Worm (Caenorhabditis elegans) whole organism, late embryonic: ENCODE results near the gene C18D1.2.

ENCODE experiments used
- C08G9.2 ChIP-seq: sonication (generic microtip); optimal IDR thresholded peaks from 2 replicates; lab custom pipeline; 2016; ENCODE audit warnings: mild to moderate bottlenecking, missing genetic modification characterization, moderate library complexity, missing compliant biosample characterization
- K02D7.2 ChIP-seq: sonication (generic microtip); optimal IDR thresholded peaks from 2 replicates; lab custom pipeline; 2017; ENCODE audit warnings: mild to moderate bottlenecking, missing genetic modification characterization, missing compliant biosample characterization
- K09A11.1 ChIP-seq: sonication (generic microtip); optimal IDR thresholded peaks from 2 replicates; lab custom pipeline; 2017; ENCODE audit warnings: antibody characterized with exemption, mild to moderate bottlenecking, missing genetic modification characterization, missing compliant biosample characterization; ENCODE audit not compliant: insufficient read depth
- Y22D7AL.16 ChIP-seq: sonication (generic microtip); optimal IDR thresholded peaks from 2 replicates; lab custom pipeline; 2016; ENCODE audit warnings: missing genetic modification characterization, missing compliant biosample characterization
- ahr-1 ChIP-seq: sonication (generic microtip); optimal IDR thresholded peaks from 2 replicates; lab custom pipeline; 2016; ENCODE audit warnings: missing genetic modification characterization, missing compliant biosample characterization
- ama-1 ChIP-seq: fragments of 150-350 bp; optimal IDR thresholded peaks from 2 replicates; lab custom pipeline; 2014
- ceh-14 ChIP-seq: sonication (generic microtip); optimal IDR thresholded peaks from 2 replicates; lab custom pipeline; 2016; ENCODE audit warnings: missing genotype, missing genetic modification characterization, missing compliant biosample characterization
- ceh-19 ChIP-seq: fragments of 200-800 bp; sonication (Bioruptor generic); optimal IDR thresholded peaks from 2 replicates; lab custom pipeline; 2018; ENCODE audit warnings: mild to moderate bottlenecking, missing genetic modification characterization, missing compliant biosample characterization
- ceh-31 ChIP-seq: sonication (generic microtip); optimal IDR thresholded peaks from 2 replicates; lab custom pipeline; 2016; ENCODE audit warnings: missing genetic modification characterization, missing compliant biosample characterization
- ceh-45 ChIP-seq: fragments of 200-800 bp; sonication (Bioruptor generic); IDR thresholded peaks from 2 replicates; pipeline ENCODE4 v1.3.6; 2022; ENCODE audit warnings: missing genetic modification reagents, missing genetic modification characterization, missing compliant biosample characterization
- dve-1 ChIP-seq: sonication (generic microtip); optimal IDR thresholded peaks from 2 replicates; lab custom pipeline; 2017; ENCODE audit warnings: antibody characterized with exemption, mild to moderate bottlenecking, missing genetic modification characterization, missing compliant biosample characterization
- elt-4 ChIP-seq: sonication (generic microtip); optimal IDR thresholded peaks from 2 replicates; lab custom pipeline; 2016; ENCODE audit warnings: missing genetic modification characterization, missing compliant biosample characterization
- eyg-1 ChIP-seq: sonication (generic microtip); optimal IDR thresholded peaks from 2 replicates; lab custom pipeline; 2016; ENCODE audit warnings: missing genotype, missing genetic modification characterization, missing compliant biosample characterization
- fax-1 ChIP-seq: sonication (generic microtip); optimal IDR thresholded peaks from 2 replicates; lab custom pipeline; 2016; ENCODE audit warnings: missing genotype, missing genetic modification characterization, missing compliant biosample characterization
- fkh-6 ChIP-seq: sonication (generic microtip); optimal IDR thresholded peaks from 2 replicates; lab custom pipeline; 2016; ENCODE audit warnings: missing genetic modification characterization, missing compliant biosample characterization
- hlh-30 ChIP-seq: sonication (generic microtip); optimal IDR thresholded peaks from 2 replicates; lab custom pipeline; 2017; ENCODE audit warnings: antibody characterized with exemption, missing genetic modification characterization, missing compliant biosample characterization; ENCODE audit not compliant: insufficient read depth
- hlh-8 ChIP-seq: sonication (generic microtip); optimal IDR thresholded peaks from 2 replicates; lab custom pipeline; 2016; ENCODE audit warnings: missing genotype, missing genetic modification characterization, missing compliant biosample characterization
- lin-11 ChIP-seq: fragments of 200-800 bp; sonication (Bioruptor generic); optimal IDR thresholded peaks from 2 replicates; lab custom pipeline; 2018; ENCODE audit warnings: mild to moderate bottlenecking, missing genetic modification characterization, missing compliant biosample characterization
- madf-2 ChIP-seq: sonication (generic microtip); optimal IDR thresholded peaks from 2 replicates; lab custom pipeline; 2017; ENCODE audit warnings: missing genetic modification characterization, missing compliant biosample characterization
- mec-3 ChIP-seq: sonication (generic microtip); optimal IDR thresholded peaks from 2 replicates; lab custom pipeline; 2016; ENCODE audit warnings: borderline replicate concordance, missing genetic modification characterization, missing compliant biosample characterization
- nfya-1 ChIP-seq: sonication (generic microtip); optimal IDR thresholded peaks from 2 replicates; lab custom pipeline; 2017; ENCODE audit warnings: missing genetic modification characterization, mild to moderate bottlenecking, missing compliant biosample characterization, antibody characterized with exemption, moderate library complexity
- npax-4 ChIP-seq: sonication (generic microtip); optimal IDR thresholded peaks from 2 replicates; lab custom pipeline; 2016; ENCODE audit warnings: missing genetic modification characterization, missing compliant biosample characterization
- pag-3 ChIP-seq: sonication (generic microtip); optimal IDR thresholded peaks from 2 replicates; lab custom pipeline; 2016; ENCODE audit warnings: missing compliant biosample characterization, missing genetic modification characterization, borderline replicate concordance
- pha-2 ChIP-seq: sonication (generic microtip); optimal IDR thresholded peaks from 2 replicates; lab custom pipeline; 2017; ENCODE audit warnings: mild to moderate bottlenecking, missing genetic modification characterization, missing compliant biosample characterization
- pha-4 ChIP-seq: fragments of 150-350 bp; optimal IDR thresholded peaks from 2 replicates; lab custom pipeline; 2018; ENCODE audit warnings: missing biosample characterization, missing genetic modification reagents, missing genetic modification characterization
- pqm-1 ChIP-seq: sonication (generic microtip); optimal IDR thresholded peaks from 2 replicates; lab custom pipeline; 2016; ENCODE audit warnings: missing genetic modification characterization, missing compliant biosample characterization
- pros-1 ChIP-seq: fragments of 150-350 bp; optimal IDR thresholded peaks from 2 replicates; lab custom pipeline; 2014; ENCODE audit warnings: missing biosample characterization, missing genetic modification reagents, missing genetic modification characterization
- sdc-2 ChIP-seq: sonication (generic microtip); optimal IDR thresholded peaks from 2 replicates; lab custom pipeline; 2016; ENCODE audit warnings: missing genotype, missing genetic modification characterization, missing compliant biosample characterization
- sox-4 ChIP-seq: sonication (generic microtip); optimal IDR thresholded peaks from 2 replicates; lab custom pipeline; 2017; ENCODE audit warnings: mild to moderate bottlenecking, missing genetic modification characterization, inconsistent platforms, missing compliant biosample characterization
- unc-42 ChIP-seq: sonication (generic microtip); optimal IDR thresholded peaks from 2 replicates; lab custom pipeline; 2016; ENCODE audit warnings: missing genotype, missing genetic modification characterization, missing compliant biosample characterization
- unc-55 ChIP-seq: sonication (generic microtip); optimal IDR thresholded peaks from 2 replicates; lab custom pipeline; 2017; ENCODE audit warnings: missing biosample characterization, missing genetic modification reagents, missing genetic modification characterization

C18D1.2 gene

DNA sequence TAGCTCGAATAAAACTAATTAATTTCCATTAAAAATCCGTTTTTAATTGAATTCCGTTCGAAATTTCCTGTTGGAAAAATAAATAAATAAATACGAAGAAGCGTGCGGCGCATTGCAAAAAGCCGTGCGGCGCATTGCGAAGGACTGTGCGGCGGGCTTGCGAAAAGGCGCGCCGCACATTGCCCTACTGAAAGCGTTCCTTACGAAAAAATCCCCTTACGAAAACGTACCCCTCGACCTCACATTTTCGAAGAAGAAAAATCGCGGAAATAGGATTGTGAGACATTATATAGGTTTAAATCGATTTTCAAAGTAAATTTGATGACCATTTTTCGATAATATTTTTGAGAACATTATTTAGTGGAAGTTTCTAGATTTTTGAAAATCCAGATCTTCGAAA lies 22.0 kb upstream of the C18D1.2 start:
- peak; percentile 78; the same call in 1 of the 2 replicates for TF ChIP-seq ceh-45

DNA sequence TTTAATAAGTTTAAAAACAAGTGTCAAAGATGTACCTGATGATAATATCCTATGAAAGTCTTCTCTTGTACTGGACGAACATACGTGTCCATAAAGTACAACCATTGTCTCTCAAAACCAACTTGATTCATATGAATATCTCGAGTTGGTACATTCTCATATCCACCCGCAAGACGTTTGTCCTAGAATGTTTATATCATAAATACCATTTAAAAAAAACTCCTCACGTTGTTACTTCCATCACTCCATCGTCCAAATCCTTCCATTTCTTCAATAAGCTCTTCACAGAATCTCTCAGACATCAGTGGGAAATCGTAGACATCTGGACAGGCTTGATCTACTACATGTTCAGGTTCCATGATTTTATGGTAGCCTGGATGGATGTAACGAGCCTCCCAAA lies 21.4 kb upstream of the C18D1.2 start:
- TF ChIP-seq npax-4 (no peak), pha-4 (tag; lab: Kevin White, UChicago) (no peak), dve-1 (no peak), fkh-6 (tag; lab: Kevin White, UChicago) (no peak), sdc-2 (tag; lab: Kevin White, UChicago) (no peak), ama-1 (lab: Kevin White, UChicago) (no peak), unc-55 (no peak), sox-4 (tag; lab: Kevin White, UChicago) (no peak), pros-1 (tag; lab: Kevin White, UChicago) (no peak)

DNA sequence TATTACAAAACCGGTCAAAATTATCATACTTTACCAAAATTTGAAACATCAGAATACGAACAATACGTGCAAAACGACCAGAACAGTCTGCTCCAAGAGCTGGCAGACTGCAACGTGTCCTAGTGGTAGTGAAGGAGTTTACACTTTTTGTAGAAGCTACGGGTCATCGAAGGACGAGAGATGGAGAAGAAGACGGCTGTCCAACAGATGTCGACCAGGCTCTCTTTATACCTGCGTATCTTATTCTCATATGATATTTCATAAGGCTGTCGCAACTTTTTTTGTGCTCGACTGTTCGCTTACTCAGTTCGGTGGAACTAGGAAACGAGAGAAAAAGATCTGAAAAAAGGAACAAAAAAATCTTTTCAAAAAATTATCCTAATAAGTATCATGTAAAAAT lies 17.0 kb upstream of the C18D1.2 start, which contains the start of gene let-268:
Gene let-268, minus strand, starts transcription at position 182 of the 400 bp plus-strand sequence.
- TF ChIP-seq hlh-8 (tag; lab: Kevin White, UChicago) (peak; percentile 78), unc-55 (peak; percentile 21), K09A11.1 (tag; lab: Kevin White, UChicago) (no peak)

DNA sequence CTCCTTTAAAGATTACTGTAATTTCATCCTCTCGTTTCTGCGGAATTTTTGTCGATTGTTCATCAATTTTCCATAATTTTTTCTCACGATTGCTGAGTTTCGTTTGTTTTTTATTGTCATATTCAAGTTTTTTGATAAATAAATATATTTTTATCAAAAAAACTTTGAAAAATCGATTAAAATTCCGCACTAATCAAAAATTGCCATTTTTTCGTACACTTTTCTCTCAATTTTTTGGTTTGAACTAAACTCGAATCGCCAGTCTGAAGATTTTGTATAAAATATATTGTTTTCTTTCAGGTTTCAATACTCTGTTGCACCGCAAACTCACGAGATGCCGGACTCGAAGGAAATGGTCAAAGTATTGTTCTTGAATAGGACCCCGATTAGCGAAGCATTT lies 16.0 kb upstream of the C18D1.2 start, which contains the start of gene ogr-2:
Gene ogr-2, plus strand, starts transcription at position 301 of the 400 bp plus-strand sequence.
- no peak for TF ChIP-seq pag-3 (tag; lab: Kevin White, UChicago)
- TF ChIP-seq fax-1 (tag; lab: Kevin White, UChicago), result no peak
- no peak for TF ChIP-seq ama-1 (lab: Kevin White, UChicago)
- no peak for TF ChIP-seq npax-4
- no peak for TF ChIP-seq lin-11
- TF ChIP-seq ceh-45, result no peak
- no peak for TF ChIP-seq pqm-1 (tag; lab: Kevin White, UChicago)
- no peak for TF ChIP-seq madf-2 (tag; lab: Kevin White, UChicago)

ce11 chrII:10044961-10045360 lies 11.8 kb upstream of the C18D1.2 start, which contains the start of the genes F52H3.11 and bath-38:
TSS of gene F52H3.11 (minus strand) at chrII:10045163.
TSS of gene bath-38 (minus strand) at chrII:10045270.
- TF ChIP-seq ceh-19 (GFP tag; lab: Kevin White, UChicago) (no peak), elt-4 (tag; lab: Kevin White, UChicago) (no peak), eyg-1 (no peak), nfya-1 (tag; lab: Kevin White, UChicago) (peak; percentile 15), K02D7.2 (no peak), ceh-31 (tag; lab: Kevin White, UChicago) (peak; percentile 42), unc-42 (tag; lab: Kevin White, UChicago) (peak; percentile 13), ceh-14 (no peak)

DNA sequence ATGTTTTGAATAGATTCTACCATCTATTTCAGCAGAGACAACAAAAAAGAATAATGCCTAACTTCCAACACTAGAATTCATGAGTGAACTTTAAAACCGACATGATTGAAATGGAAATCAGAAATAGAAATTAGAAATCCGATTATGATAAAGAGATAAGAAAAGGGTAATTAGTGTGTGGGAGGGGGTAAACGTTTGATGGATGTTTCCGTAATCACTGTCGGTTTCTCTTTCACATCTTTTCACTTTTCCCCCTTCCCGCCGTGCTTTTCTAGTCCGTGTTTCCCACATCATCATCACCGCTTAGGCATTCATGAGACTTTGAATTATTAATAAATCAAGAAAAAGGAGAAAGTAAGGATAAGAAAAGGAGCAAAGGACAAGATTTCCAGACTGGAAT lies 11.1 kb upstream of the C18D1.2 start:
- TF ChIP-seq C08G9.2, result no peak
- TF ChIP-seq mec-3, result no peak
- no peak for TF ChIP-seq pha-2 (tag; lab: Kevin White, UChicago)
- no peak for TF ChIP-seq pha-4 (tag; lab: Kevin White, UChicago)
- TF ChIP-seq ahr-1 (tag; lab: Kevin White, UChicago), result no peak
- no peak for TF ChIP-seq fax-1 (tag; lab: Kevin White, UChicago)
- TF ChIP-seq hlh-30 (tag; lab: Kevin White, UChicago), result no peak
- no peak for TF ChIP-seq pqm-1 (tag; lab: Kevin White, UChicago)
- no peak for TF ChIP-seq ama-1 (lab: Kevin White, UChicago)
- no peak for TF ChIP-seq Y22D7AL.16 (tag; lab: Kevin White, UChicago)
